Worm (Caenorhabditis elegans) whole organism, dauer: ENCODE measurements around the gene oac-5.

ENCODE experiments used
- unc-62 ChIP-seq: sonication (generic microtip); optimal IDR thresholded peaks from 2 replicates; lab custom pipeline; 2017; ENCODE audit warnings: missing biosample characterization, missing genetic modification reagents, missing genetic modification characterization

oac-5 gene

DNA sequence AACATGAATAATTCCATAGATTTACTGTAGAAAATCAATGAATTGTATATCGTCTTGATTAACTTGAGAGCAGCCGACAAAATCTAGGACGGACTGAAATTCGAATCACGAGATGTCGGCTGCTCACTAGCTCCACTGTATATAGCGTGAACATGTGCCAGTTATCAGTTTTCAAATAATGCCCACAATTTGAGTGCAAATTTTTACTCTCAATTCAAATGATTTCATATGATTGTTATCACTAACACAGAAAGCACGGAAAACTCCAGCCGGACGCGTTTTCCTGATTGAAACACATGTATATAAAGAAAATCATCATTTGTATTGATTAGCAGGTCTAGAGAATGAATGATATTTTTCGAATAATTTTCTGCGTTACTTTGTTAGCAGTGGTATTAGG lies at the start of gene oac-5:
TSS of gene oac-5 (plus strand) at position 301 of the 400 bp plus-strand sequence.
- no peak for TF ChIP-seq unc-62 (GFP tag; lab: Kevin White, UChicago)

DNA sequence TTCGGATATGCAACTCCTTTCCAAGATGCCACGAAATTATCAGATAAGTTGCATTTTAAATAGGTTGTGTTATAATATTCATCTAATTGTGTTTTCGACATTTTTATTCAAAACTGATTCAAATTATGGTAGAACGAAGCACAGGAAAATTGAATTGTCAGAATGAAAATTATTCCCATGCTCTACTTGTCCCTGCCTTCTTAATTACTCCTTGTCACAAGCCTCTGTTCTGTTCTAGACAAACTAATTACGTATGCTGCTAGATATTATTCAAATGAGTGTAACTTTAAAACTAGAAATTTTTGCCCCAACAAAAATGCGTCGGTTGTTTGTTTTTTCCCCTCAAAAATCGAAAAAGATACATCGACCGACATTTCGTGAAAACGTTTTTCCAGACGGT lies 48.4 kb upstream of the oac-5 start, which contains the start of gene srh-104:
TSS of gene srh-104 (minus strand) at position 101 of the 400 bp plus-strand sequence.
- TF ChIP-seq unc-62 (GFP tag; lab: Kevin White, UChicago) = no peak

DNA sequence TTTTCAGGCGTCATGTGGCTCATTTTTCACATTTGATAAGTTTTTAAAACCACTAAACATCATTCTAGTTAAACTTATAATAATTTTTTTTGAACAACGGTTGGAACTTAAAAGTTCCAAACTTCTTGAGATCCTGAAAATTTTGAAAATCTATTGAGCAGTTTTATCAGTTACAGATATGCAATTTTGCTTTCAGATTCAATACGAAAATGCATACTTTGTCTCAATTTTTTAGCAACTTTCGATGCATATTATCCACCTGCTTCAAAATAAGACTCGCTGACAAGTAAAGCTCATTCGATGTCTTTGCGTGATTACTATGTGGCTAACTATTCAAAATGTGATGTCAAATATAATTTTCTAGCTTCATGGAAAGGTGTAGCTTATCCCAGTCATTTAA lies 45.9 kb upstream of the oac-5 start, which contains the start of gene srh-95:
TSS of gene srh-95 (plus strand) at position 301 of the 400 bp plus-strand sequence.
- TF ChIP-seq unc-62 (GFP tag; lab: Kevin White, UChicago) = no peak

DNA sequence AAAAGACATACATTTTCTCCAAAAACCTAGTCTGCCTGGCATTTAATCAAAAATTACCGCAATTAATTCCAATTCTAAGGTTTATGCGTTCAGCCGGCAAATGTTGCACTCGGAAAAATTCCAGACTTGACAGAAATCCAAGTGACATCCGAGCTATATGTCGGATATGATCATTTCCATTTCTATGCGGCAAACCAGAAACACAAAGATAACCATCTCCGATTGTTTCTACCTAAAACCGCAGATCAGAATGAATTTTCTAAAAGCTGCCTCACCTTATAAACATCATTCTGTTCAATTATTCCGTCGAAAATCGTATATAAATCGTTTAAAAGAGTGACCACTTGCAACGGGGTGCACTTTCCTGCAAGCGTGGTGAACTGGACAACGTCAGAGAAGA lies 43.4 kb upstream of the oac-5 start:
- TF ChIP-seq unc-62 (GFP tag; lab: Kevin White, UChicago) = no peak

DNA sequence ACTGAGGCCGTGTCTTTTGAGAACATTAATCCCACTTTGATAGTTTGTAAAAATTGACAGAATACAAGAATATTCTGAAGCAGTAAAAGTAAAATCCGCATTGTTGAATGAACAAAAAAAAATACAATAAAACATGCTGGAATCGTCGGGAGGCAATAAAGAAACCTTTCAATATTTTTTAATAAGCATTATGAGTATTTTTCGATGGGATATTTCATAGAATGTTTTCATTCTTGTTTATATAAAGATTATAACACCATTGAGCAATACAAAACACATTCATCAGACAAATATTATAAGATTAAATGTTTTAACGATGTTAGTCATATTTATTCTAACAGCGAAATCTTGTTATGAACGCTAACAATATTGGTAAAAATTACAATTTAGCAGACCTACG lies 38.8 kb upstream of the oac-5 start, which contains the start of gene gcy-20:
TSS of gene gcy-20 (minus strand) at position 101 of the 400 bp plus-strand sequence.
- TF ChIP-seq unc-62 (GFP tag; lab: Kevin White, UChicago) = no peak

DNA sequence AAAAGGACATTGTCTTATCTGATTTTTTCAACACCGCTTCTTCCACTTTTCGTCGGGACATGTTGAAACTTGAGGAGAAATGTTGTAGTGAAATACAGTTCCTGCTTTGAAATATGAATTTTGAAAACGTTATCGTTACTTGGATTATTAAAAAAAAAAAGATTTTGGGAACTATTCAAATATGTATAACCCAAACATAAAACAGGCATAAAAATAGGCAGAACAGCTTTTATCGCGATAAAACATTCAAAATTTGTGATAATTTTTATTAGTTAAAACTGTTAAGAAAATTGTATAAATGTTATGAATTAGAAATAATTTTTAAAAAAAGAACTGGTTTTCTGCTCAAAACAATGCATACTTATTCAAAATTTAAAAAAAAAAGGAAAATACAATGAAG lies 36.1 kb upstream of the oac-5 start, which contains the start of gene bgnt-1.3:
TSS of gene bgnt-1.3 (minus strand) at position 101 of the 400 bp plus-strand sequence.
- TF ChIP-seq unc-62 (GFP tag; lab: Kevin White, UChicago) = no peak

DNA sequence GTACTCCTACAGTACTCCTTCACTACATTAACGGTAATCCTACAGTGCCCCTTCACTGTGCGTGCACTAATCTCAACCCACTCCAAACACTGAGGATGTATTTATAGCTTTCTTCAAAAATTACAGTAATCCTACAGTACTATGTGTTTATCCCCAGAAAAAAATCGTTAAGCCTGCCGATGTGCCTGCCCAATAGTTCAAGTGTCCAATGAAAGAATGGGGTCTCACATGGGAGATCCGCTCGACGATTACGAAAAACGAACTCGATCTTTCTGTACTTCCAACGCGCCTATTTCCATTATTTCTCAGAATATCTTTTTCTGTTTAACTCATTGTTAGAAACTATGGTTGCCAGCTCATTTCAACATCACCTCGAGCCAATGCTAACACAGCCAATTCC lies 34.4 kb upstream of the oac-5 start, which contains the start of gene nhr-218:
TSS of gene nhr-218 (plus strand) at position 301 of the 400 bp plus-strand sequence.
- TF ChIP-seq unc-62 (GFP tag; lab: Kevin White, UChicago) = no peak

DNA sequence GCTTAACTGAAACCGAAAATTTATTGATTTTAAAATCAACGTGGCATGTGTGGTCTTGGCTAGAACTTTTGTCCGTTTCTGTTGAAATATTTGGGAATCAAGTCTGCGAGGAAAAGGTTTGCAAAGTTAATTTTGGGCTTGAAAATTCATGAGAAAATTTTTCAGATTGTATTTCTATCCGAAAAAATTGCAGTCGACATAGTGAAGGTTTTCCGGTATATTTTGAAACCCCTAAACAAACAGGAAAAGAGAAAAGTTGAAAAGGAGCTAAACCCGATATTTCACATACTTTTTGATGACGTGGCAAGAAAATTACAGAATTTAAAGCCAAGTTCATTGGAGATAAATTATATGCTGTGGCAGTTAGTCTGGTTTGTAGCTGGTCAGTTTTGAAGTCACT lies 32.8 kb upstream of the oac-5 start, which contains the start of gene nhr-127:
TSS of gene nhr-127 (plus strand) at position 301 of the 400 bp plus-strand sequence.
- no peak for TF ChIP-seq unc-62 (GFP tag; lab: Kevin White, UChicago)

DNA sequence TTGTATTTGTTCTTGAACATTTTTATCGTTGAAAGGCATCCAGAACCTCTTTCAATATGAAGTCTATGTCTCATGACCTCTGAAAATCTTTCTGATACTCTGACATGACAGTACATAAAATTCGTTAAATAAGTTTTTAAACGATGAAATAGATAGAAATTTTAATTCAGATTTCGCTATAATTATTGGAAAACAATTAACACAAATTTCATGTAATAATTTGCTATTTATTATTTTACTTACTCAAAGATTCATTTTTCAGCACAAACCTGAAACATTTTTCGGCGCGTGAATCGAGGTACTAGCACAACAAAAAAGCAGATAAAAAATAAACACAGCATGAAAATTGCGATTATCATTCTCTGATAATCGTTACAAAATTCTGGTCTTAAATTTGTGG lies 26.0 kb upstream of the oac-5 start, which contains the start of gene T13F3.4:
TSS of gene T13F3.4 (minus strand) at position 101 of the 400 bp plus-strand sequence.
- no peak for TF ChIP-seq unc-62 (GFP tag; lab: Kevin White, UChicago)

DNA sequence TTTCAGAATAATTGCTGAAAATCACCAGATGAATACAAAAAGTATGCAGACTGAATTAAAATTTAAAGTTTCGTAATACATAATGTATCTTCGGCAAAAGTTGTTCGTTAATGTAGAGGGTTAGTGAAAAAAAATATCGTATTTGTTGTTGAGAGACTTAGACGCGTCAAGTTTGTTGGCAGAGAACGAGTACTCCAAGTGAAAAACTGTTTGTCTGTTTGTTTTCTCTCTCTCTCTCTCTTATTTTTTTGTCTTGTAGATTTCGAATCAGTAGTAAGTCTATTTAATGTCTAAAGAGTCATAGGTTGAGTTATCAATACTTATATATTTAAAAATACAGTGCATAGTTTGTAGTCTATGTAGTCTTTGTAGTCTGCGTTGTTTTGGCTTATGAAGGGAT lies 23.0 kb upstream of the oac-5 start, which contains the start of the genes fbxa-2 and T13F3.8:
TSS of gene fbxa-2 (minus strand) at position 101 of the 400 bp plus-strand sequence.
TSS of gene T13F3.8 (plus strand) at position 245 of the 400 bp plus-strand sequence.
- no peak for TF ChIP-seq unc-62 (GFP tag; lab: Kevin White, UChicago)

DNA sequence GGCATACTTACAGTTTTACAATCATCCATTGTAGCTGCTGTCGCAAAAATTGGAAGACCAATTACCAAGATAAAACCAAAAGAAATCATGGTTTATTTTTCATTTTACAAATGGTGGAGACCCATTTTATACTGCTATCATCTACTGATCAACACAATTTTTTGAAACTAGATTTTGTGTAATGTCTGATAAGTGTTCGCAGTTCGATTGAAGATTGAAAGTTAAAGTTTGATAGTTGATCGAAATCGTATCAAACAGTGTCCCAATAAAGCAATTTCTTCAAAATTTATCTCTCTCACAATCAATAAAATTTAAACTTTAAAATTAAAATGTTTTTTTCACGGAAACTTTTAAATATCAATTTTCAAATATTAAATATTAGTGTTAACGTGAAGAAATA lies 21.4 kb upstream of the oac-5 start, which contains the start of gene T13F3.6:
TSS of gene T13F3.6 (minus strand) at position 101 of the 400 bp plus-strand sequence.
- no peak for TF ChIP-seq unc-62 (GFP tag; lab: Kevin White, UChicago)

DNA sequence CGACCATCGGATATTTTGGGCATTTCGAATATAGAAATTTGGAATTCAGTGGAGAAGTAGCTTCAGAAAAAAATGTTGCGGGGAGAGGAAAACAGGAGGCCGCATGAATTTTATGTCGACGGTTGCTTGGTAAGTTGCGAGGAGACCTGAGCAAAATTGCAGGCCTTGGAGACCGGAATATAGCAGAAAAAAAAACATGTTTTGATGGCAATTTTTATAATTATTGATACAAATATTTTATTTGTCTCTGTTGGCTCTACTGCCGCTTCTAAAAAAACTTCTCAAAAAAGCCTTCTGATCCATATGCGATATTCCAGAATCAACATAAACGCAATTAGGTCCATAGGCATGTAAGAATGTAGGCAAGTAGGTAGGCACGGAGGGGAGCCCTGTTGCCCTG lies 17.2 kb upstream of the oac-5 start, which contains the start of gene pacl-1:
TSS of gene pacl-1 (minus strand) at position 101 of the 400 bp plus-strand sequence.
- TF ChIP-seq unc-62 (GFP tag; lab: Kevin White, UChicago) = no peak

DNA sequence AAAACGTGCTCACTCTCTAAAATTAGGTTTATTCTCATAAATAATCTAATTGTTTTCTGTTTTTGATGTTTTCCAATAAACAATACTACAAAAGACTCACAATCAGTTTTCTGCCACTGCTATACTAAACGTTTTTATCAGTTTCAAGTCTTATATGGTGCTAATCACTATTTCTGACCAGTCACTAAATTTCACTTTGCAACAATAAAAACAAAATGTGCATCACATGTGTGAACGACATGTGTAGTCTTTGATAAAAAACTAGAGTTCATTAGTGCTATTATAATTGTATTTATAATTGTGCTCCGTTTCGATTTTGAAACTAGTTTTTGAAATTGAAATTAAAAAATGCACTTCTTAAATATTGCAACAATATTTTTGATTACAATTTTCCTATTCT lies 14.6 kb upstream of the oac-5 start, which contains the start of gene cyp-37B1:
TSS of gene cyp-37B1 (plus strand) at position 199 of the 400 bp plus-strand sequence.
- no peak for TF ChIP-seq unc-62 (GFP tag; lab: Kevin White, UChicago)

DNA sequence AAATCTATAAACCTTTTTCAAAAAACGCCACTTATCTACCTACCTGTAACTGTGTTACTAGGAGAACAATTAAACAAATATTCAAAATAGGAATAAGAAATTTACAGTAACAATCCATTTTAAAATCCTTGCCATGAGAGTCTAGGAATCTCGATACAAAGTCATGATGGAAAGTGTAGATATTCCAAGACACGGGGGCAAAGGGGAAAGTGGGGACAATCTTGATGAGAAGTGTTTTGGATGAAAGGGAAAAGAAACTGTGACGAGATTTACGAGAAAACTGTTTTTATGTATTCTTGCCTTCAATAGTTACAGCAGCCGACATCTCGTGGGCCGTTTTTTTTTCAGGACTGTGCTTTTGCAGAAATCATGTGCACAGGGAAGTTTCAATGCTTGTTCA lies 10.4 kb upstream of the oac-5 start, which contains the start of gene F28G4.2:
TSS of gene F28G4.2 (minus strand) at position 175 of the 400 bp plus-strand sequence.
- no peak for TF ChIP-seq unc-62 (GFP tag; lab: Kevin White, UChicago)

DNA sequence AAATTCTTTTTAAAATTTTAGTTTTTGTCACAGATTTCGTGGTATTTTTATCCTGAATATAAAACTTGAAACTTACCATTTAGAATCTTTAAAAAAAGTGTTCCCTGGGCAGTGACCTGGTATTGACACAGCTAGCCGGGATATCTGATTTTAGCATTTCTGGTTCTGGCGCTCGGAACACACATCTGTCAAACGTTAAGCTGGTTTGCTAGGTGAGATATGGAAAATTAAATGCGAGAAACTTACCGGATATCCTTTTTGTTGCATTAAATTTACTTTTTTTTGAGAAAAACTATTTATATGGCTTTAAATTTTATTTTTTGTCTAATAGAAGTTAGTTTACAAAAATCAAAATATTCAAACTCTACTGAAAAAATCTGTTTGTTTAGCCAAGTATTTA lies 6.7 kb upstream of the oac-5 start, which contains the start of gene F28G4.4:
TSS of gene F28G4.4 (minus strand) at position 101 of the 400 bp plus-strand sequence.
- no peak for TF ChIP-seq unc-62 (GFP tag; lab: Kevin White, UChicago)

DNA sequence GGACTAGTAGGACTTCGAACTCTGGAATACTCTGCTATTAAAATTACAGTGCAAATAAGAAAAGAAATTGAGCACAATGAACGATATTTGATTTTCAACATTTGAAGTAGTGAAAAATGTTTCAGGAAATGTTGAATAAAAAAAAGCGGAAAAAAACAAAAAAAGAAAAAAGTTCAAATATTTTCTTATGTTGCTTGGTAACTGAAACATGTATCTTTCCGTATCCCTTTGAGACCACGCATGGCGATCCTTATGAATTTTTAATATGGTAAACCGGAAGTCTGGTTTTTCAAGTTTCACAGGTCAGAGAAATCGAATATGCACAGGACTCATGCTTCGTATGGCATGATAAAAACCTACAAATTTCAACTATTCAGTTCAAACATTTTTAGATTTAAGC lies 4.9 kb upstream of the oac-5 start, which contains the start of gene F28G4.3:
TSS of gene F28G4.3 (minus strand) at position 101 of the 400 bp plus-strand sequence.
- TF ChIP-seq unc-62 (GFP tag; lab: Kevin White, UChicago) = no peak
